In the genomic region with DNA sequence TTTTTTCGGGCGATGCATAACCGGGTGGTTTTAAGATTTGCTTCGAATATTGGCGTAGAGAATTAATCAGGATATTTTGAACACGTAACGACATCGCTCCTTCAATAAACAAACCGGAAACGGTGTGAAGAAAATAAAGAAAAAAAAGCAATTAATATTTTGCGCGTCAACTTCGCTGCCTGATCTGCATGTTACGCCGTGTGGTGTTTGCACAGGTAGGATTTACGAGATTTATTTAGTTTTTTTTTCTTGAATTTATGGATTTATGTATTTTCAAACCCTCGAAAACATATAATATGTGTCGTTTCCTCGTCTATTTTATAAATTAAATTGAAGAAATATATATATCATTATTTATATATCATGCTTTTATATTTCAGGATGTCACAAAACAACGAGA, we compare ENCODE assay signal across 6 worm cellular contexts.
TF ChIP-seq lines count a peak whose summit lies in the region.

A gene (minus strand): TSS at position 99 of the 400 bp plus-strand sequence.
A gene (plus strand): TSS at position 375 of the 400 bp plus-strand sequence.

TF ChIP-seq in whole organism, L1 larva, 84 proteins besides CTCF, POLR2A, EP300 and RAD21 (continues in another document):
- TF ChIP-seq fkh-8 (tag; optimal IDR thresholded peaks at IDR 0.05; lab: Kevin White, UChicago) (no peak), swsn-7 (tag; optimal IDR thresholded peaks at IDR 0.05; lab: Kevin White, UChicago) (no peak), ceh-63 (GFP tag; optimal IDR thresholded peaks at IDR 0.05; lab: Kevin White, UChicago) (no peak), ceh-90 (tag; optimal IDR thresholded peaks at IDR 0.05; lab: Kevin White, UChicago) (no peak), hlh-17 (GFP tag; optimal IDR thresholded peaks at IDR 0.05; lab: Kevin White, UChicago; ENCODE audit: borderline replicate concordance) (no peak), nhr-28 (tag; optimal IDR thresholded peaks at IDR 0.05; lab: Kevin White, UChicago) (no peak), nhr-237 (tag; optimal IDR thresholded peaks at IDR 0.05; lab: Kevin White, UChicago) (no peak), ceh-88 (GFP tag; IDR thresholded peaks at IDR 0.05; lab: Robert Waterston, UW) (no peak), pag-3 (tag; optimal IDR thresholded peaks at IDR 0.05; lab: Kevin White, UChicago; ENCODE audit: borderline replicate concordance, insufficient read depth) (no peak), lin-14 (GFP tag; optimal IDR thresholded peaks at IDR 0.05; lab: Kevin White, UChicago) (no peak), isw-1 (GFP tag; IDR thresholded peaks at IDR 0.05; lab: Robert Waterston, UW) (0 out of 2 replicates have a peak, but pooled peaks have one; percentile 6), lsy-2 (tag; optimal IDR thresholded peaks at IDR 0.05; lab: Kevin White, UChicago) (peak; percentile 46 to 67), jun-1 (tag; optimal IDR thresholded peaks at IDR 0.05; lab: Kevin White, UChicago) (no peak), ceh-8 (GFP tag; optimal IDR thresholded peaks at IDR 0.05; lab: Kevin White, UChicago) (no peak)

TF ChIP-seq in whole organism, L2 larva, 48 proteins besides CTCF, POLR2A, EP300 and RAD21 (continues in another document):
- TF ChIP-seq ztf-1 (GFP tag; conservative IDR thresholded peaks at IDR 0.05; lab: Robert Waterston, UW) (no peak), crh-2 (tag; optimal IDR thresholded peaks at IDR 0.05; lab: Kevin White, UChicago) (no peak), nhr-12 (tag; optimal IDR thresholded peaks at IDR 0.05; lab: Kevin White, UChicago) (no peak), ceh-82 (tag; optimal IDR thresholded peaks at IDR 0.05; lab: Kevin White, UChicago) (no peak), egl-27 (tag; optimal IDR thresholded peaks at IDR 0.05; lab: Kevin White, UChicago) (no peak), ama-1 (optimal IDR thresholded peaks at IDR 0.05; lab: Kevin White, UChicago) (no peak), nhr-21 (tag; optimal IDR thresholded peaks at IDR 0.05; lab: Kevin White, UChicago) (no peak), C34F6.9 (tag; optimal IDR thresholded peaks at IDR 0.05; lab: Kevin White, UChicago) (peak; percentile 48), R02D3.7 (tag; optimal IDR thresholded peaks at IDR 0.05; lab: Kevin White, UChicago) (peak; percentile 66), sma-9 (GFP tag; optimal IDR thresholded peaks at IDR 0.05; lab: Kevin White, UChicago) (no peak), sma-9 (tag; optimal IDR thresholded peaks at IDR 0.05; lab: Kevin White, UChicago) (no peak), gmeb-1 (tag; optimal IDR thresholded peaks at IDR 0.05; lab: Kevin White, UChicago) (peak; percentile 60), lsy-2 (tag; optimal IDR thresholded peaks at IDR 0.05; lab: Kevin White, UChicago) (peak in 1 of 2 experiments; percentile 58), unc-39 (tag; optimal IDR thresholded peaks at IDR 0.05; lab: Kevin White, UChicago) (no peak), unc-55 (GFP tag; optimal IDR thresholded peaks at IDR 0.05; lab: Kevin White, UChicago) (peak; percentile 54)

TF ChIP-seq in whole organism, L3 larva, 47 proteins besides CTCF, POLR2A, EP300 and RAD21:
- no peak for TF ChIP-seq nhr-43 (tag; optimal IDR thresholded peaks at IDR 0.05; lab: Kevin White, UChicago; ENCODE audit: poor library complexity, severe bottlenecking)
- TF ChIP-seq lin-15B (tag; optimal IDR thresholded peaks at IDR 0.05; lab: Kevin White, UChicago) = peak; percentile 45
- peak; percentile 18 for TF ChIP-seq nhr-23 (tag; optimal IDR thresholded peaks at IDR 0.05; lab: Kevin White, UChicago)
- peak; percentile 39 for TF ChIP-seq nfya-1 (tag; optimal IDR thresholded peaks at IDR 0.05; lab: Kevin White, UChicago; ENCODE audit: insufficient read depth)
- no peak for TF ChIP-seq fos-1 (tag; optimal IDR thresholded peaks at IDR 0.05; lab: Kevin White, UChicago)
- TF ChIP-seq pha-4 (tag; optimal IDR thresholded peaks at IDR 0.05; lab: Kevin White, UChicago) = peak; percentile 51
- peak; percentile 85 for TF ChIP-seq R02D3.7 (tag; optimal IDR thresholded peaks at IDR 0.05; lab: Kevin White, UChicago)

TF ChIP-seq in whole organism, L4 larva, 104 proteins besides CTCF, POLR2A, EP300 and RAD21 (continues in another document):
- TF ChIP-seq lsy-2 (tag; optimal IDR thresholded peaks at IDR 0.05; lab: Kevin White, UChicago) (peak in 1 of 2 experiments; percentile 68), lin-29 (GFP tag; IDR thresholded peaks at IDR 0.05; lab: Robert Waterston, UW) (no peak), dve-1 (tag; optimal IDR thresholded peaks at IDR 0.05; lab: Kevin White, UChicago; ENCODE audit: insufficient read depth) (peak; percentile 9), R02D3.7 (tag; optimal IDR thresholded peaks at IDR 0.05; lab: Kevin White, UChicago) (peak; percentile 61), cey-2 (tag; optimal IDR thresholded peaks at IDR 0.05; lab: Kevin White, UChicago; ENCODE audit: borderline replicate concordance, insufficient read depth) (no peak), nhr-42 (GFP tag; IDR thresholded peaks at IDR 0.05; lab: Robert Waterston, UW) (no peak), vab-7 (GFP tag; IDR thresholded peaks at IDR 0.05; lab: Robert Waterston, UW) (no peak), dpl-1 (GFP tag; optimal IDR thresholded peaks at IDR 0.05; lab: Kevin White, UChicago) (peak; percentile 33), madf-9 (GFP tag; conservative IDR thresholded peaks at IDR 0.05; lab: Robert Waterston, UW) (no peak), hmg-1.1 (GFP tag; IDR thresholded peaks at IDR 0.05; lab: Robert Waterston, UW) (0 out of 2 replicates have a peak, but pooled peaks have one; percentile 13), hlh-11 (tag; optimal IDR thresholded peaks at IDR 0.05; lab: Kevin White, UChicago) (no peak), nhr-48 (tag; optimal IDR thresholded peaks at IDR 0.05; lab: Kevin White, UChicago) (no peak), mes-2 (tag; optimal IDR thresholded peaks at IDR 0.05; lab: Kevin White, UChicago; ENCODE audit: poor library complexity, severe bottlenecking) (peak; percentile 45), jun-1 (tag; optimal IDR thresholded peaks at IDR 0.05; lab: Kevin White, UChicago) (no peak), egl-43 (GFP tag; IDR thresholded peaks at IDR 0.05; lab: Robert Waterston, UW) (no peak), snpc-4 (tag; optimal IDR thresholded peaks at IDR 0.05; lab: Kevin White, UChicago) (no peak), sdz-12 (GFP tag; optimal IDR thresholded peaks at IDR 0.05; lab: Kevin White, UChicago) (no peak)

TF ChIP-seq in whole organism, late embryonic, 69 proteins besides CTCF, POLR2A, EP300 and RAD21:
- TF ChIP-seq ceh-2 (tag; optimal IDR thresholded peaks at IDR 0.05; lab: Kevin White, UChicago) (no peak), elt-2 (tag; optimal IDR thresholded peaks at IDR 0.05; lab: Kevin White, UChicago) (no peak), unc-42 (tag; optimal IDR thresholded peaks at IDR 0.05; lab: Kevin White, UChicago) (peak; percentile 13)

TF ChIP-seq in whole organism, mixed stage, embryonic, 35 proteins besides CTCF, POLR2A, EP300 and RAD21:
- TF ChIP-seq M03D4.4 (tag; optimal IDR thresholded peaks at IDR 0.05; lab: Kevin White, UChicago) (no peak), ces-1 (GFP tag; optimal IDR thresholded peaks at IDR 0.05; lab: Kevin White, UChicago) (peak; percentile 73)
